Worm (Caenorhabditis elegans) whole organism, young adult: ENCODE results near the gene smap-1.

Source experiments
- B0019.2 ChIP-seq: fragments of 200-800 bp; sonication (Bioruptor generic); conservative IDR thresholded peaks from 2 replicates; pipeline ENCODE4 v1.3.6; 2022; ENCODE audit warnings: missing genetic modification reagents, missing genetic modification characterization, missing compliant biosample characterization
- B0035.1 ChIP-seq: sonication (generic microtip); optimal IDR thresholded peaks from 2 replicates; lab custom pipeline; 2016; ENCODE audit warnings: missing genetic modification characterization, mild to moderate bottlenecking, missing compliant biosample characterization, missing genotype, missing genetic modification reagents
- B0336.3 ChIP-seq: fragments of 200-800 bp; sonication (Bioruptor generic); IDR thresholded peaks from 2 replicates; pipeline ENCODE4 v1.3.6; 2022; ENCODE audit warnings: missing genetic modification characterization, missing compliant biosample characterization
- D2030.7 ChIP-seq: fragments of 200-800 bp; sonication (Bioruptor generic); IDR thresholded peaks from 2 replicates; pipeline ENCODE4 v1.3.6; 2022; ENCODE audit warnings: missing genetic modification reagents, missing genetic modification characterization, missing compliant biosample characterization
- F23B12.7 ChIP-seq: sonication (generic microtip); optimal IDR thresholded peaks from 2 replicates; lab custom pipeline; 2017; ENCODE audit warnings: missing genetic modification characterization, mild to moderate bottlenecking, missing compliant biosample characterization, antibody characterized with exemption, moderate library complexity; ENCODE audit not compliant: insufficient read depth
- F52B5.7 ChIP-seq: sonication (generic microtip); optimal IDR thresholded peaks from 2 replicates; lab custom pipeline; 2016; ENCODE audit warnings: mild to moderate bottlenecking, missing genetic modification characterization, missing compliant biosample characterization
- F55B11.4 ChIP-seq: sonication (generic microtip); optimal IDR thresholded peaks from 2 replicates; lab custom pipeline; 2016; ENCODE audit warnings: missing compliant biosample characterization, missing genetic modification characterization, borderline replicate concordance; ENCODE audit not compliant: insufficient read depth
- T07F8.4 ChIP-seq: sonication (generic microtip); optimal IDR thresholded peaks from 2 replicates; lab custom pipeline; 2016; ENCODE audit warnings: mild to moderate bottlenecking, missing genetic modification characterization, moderate library complexity, missing compliant biosample characterization
- T26A5.8 ChIP-seq: sonication (generic microtip); optimal IDR thresholded peaks from 2 replicates; lab custom pipeline; 2016; ENCODE audit warnings: missing genetic modification characterization, missing compliant biosample characterization
- Y56A3A.18 ChIP-seq: fragments of 200-800 bp; sonication (Bioruptor generic); IDR thresholded peaks from 2 replicates; pipeline ENCODE4 v1.3.6; 2022; ENCODE audit warnings: missing genetic modification reagents, missing genetic modification characterization, missing compliant biosample characterization
- Y67H2A.10 ChIP-seq: fragments of 200-800 bp; sonication (Bioruptor generic); conservative IDR thresholded peaks from 2 replicates; pipeline ENCODE4 v1.3.6; 2022; ENCODE audit warnings: missing genetic modification reagents, missing genetic modification characterization, missing compliant biosample characterization
- Y79H2A.3 ChIP-seq: fragments of 200-800 bp; sonication (Bioruptor generic); conservative IDR thresholded peaks from 2 replicates; pipeline ENCODE4 v1.3.6; 2022; ENCODE audit warnings: missing genetic modification reagents, missing genetic modification characterization, missing compliant biosample characterization
- aptf-2 ChIP-seq: fragments of 200-800 bp; sonication (Bioruptor generic); conservative IDR thresholded peaks from 2 replicates; pipeline ENCODE4 v1.3.6; 2022; ENCODE audit warnings: missing genetic modification reagents, missing genetic modification characterization, missing compliant biosample characterization
- atf-7 ChIP-seq: sonication (generic microtip); optimal IDR thresholded peaks from 2 replicates; lab custom pipeline; 2017; ENCODE audit warnings: mild to moderate bottlenecking, missing genetic modification characterization, missing compliant biosample characterization
- attf-5 ChIP-seq: fragments of 200-800 bp; sonication (Bioruptor generic); optimal IDR thresholded peaks from 2 replicates; lab custom pipeline; 2018; ENCODE audit warnings: mild to moderate bottlenecking, missing genetic modification characterization, missing compliant biosample characterization
- attf-6 ChIP-seq: fragments of 200-800 bp; sonication (Bioruptor generic); IDR thresholded peaks from 2 replicates; pipeline ENCODE4 v1.3.6; 2022; ENCODE audit warnings: missing genetic modification reagents, missing genetic modification characterization, missing compliant biosample characterization
- bed-2 ChIP-seq: fragments of 200-800 bp; sonication (Bioruptor generic); IDR thresholded peaks from 2 replicates; pipeline ENCODE4 v1.3.6; 2022; ENCODE audit warnings: missing genetic modification reagents, missing genetic modification characterization, missing compliant biosample characterization
- ccch-3 ChIP-seq: fragments of 200-800 bp; sonication (Bioruptor generic); optimal IDR thresholded peaks from 2 replicates; lab custom pipeline; 2018; ENCODE audit warnings: mild to moderate bottlenecking, missing genetic modification characterization, missing compliant biosample characterization
- cebp-1 ChIP-seq, 2 experiments: fragments of 200-800 bp in 1 of 2; sonication (Bioruptor generic) in 1 of 2; sonication (generic microtip) in 1 of 2; IDR thresholded peaks in 1 of 2; optimal IDR thresholded peaks in 1 of 2; 2 replicates each; pipeline versions ENCODE4 v1.3.6 to Lab custom; 2017 to 2022; ENCODE audit warnings: missing compliant biosample characterization in 2 of 2, missing genetic modification characterization in 2 of 2, mild to moderate bottlenecking in 1 of 2, missing genetic modification reagents in 1 of 2, moderate library complexity in 1 of 2
- ceh-100 ChIP-seq: fragments of 200-800 bp; sonication (Bioruptor generic); IDR thresholded peaks from 2 replicates; pipeline ENCODE4 v1.3.6; 2022; ENCODE audit warnings: missing genetic modification reagents, missing genetic modification characterization, missing compliant biosample characterization
- ceh-40 ChIP-seq: fragments of 200-800 bp; sonication (Bioruptor generic); IDR thresholded peaks from 2 replicates; pipeline ENCODE4 v1.3.6; 2022; ENCODE audit warnings: missing genetic modification characterization, missing compliant biosample characterization
- ceh-58 ChIP-seq: fragments of 200-800 bp; sonication (Bioruptor generic); IDR thresholded peaks from 2 replicates; pipeline ENCODE4 v1.3.6; 2022; ENCODE audit warnings: missing genetic modification characterization, missing compliant biosample characterization
- ceh-91 ChIP-seq: fragments of 200-800 bp; sonication (Bioruptor generic); IDR thresholded peaks from 2 replicates; pipeline ENCODE4 v1.3.6; 2022; ENCODE audit warnings: missing genetic modification reagents, missing genetic modification characterization, missing compliant biosample characterization
- chd-7 ChIP-seq: sonication (generic microtip); optimal IDR thresholded peaks from 2 replicates; lab custom pipeline; 2016; ENCODE audit warnings: mild to moderate bottlenecking, missing genetic modification characterization, moderate library complexity, missing compliant biosample characterization
- die-1 ChIP-seq: sonication (generic microtip); optimal IDR thresholded peaks from 2 replicates; lab custom pipeline; 2016; ENCODE audit warnings: missing genotype, mild to moderate bottlenecking, missing genetic modification characterization, missing compliant biosample characterization
- dpff-1 ChIP-seq: sonication (generic microtip); optimal IDR thresholded peaks from 2 replicates; lab custom pipeline; 2017; ENCODE audit warnings: mild to moderate bottlenecking, missing genetic modification characterization, missing compliant biosample characterization
- efl-1 ChIP-seq: fragments of 150-350 bp; optimal IDR thresholded peaks from 2 replicates; lab custom pipeline; 2014; ENCODE audit warnings: missing biosample characterization, missing genetic modification reagents, missing genetic modification characterization
- egrh-3 ChIP-seq: fragments of 200-800 bp; sonication (Bioruptor generic); IDR thresholded peaks from 2 replicates; pipeline ENCODE4 v1.3.6; 2022; ENCODE audit warnings: missing genetic modification reagents, missing genetic modification characterization, missing compliant biosample characterization
- ets-4 ChIP-seq: fragments of 200-800 bp; sonication (Bioruptor generic); optimal IDR thresholded peaks from 2 replicates; lab custom pipeline; 2018; ENCODE audit warnings: mild to moderate bottlenecking, missing genetic modification characterization, missing compliant biosample characterization
- him-1 ChIP-seq: sonication (generic microtip); optimal IDR thresholded peaks from 2 replicates; lab custom pipeline; 2016; ENCODE audit warnings: missing genotype, missing genetic modification reagents, missing genetic modification characterization, missing compliant biosample characterization
- lin-26 ChIP-seq: fragments of 200-800 bp; sonication (Bioruptor generic); IDR thresholded peaks from 2 replicates; pipeline ENCODE4 v1.3.6; 2022; ENCODE audit warnings: missing genetic modification reagents, missing genetic modification characterization, missing compliant biosample characterization
- lin-40 ChIP-seq: sonication (generic microtip); optimal IDR thresholded peaks from 2 replicates; lab custom pipeline; 2016; ENCODE audit warnings: missing genetic modification characterization, mild to moderate bottlenecking, missing compliant biosample characterization, missing genotype, missing genetic modification reagents
- lin-54 ChIP-seq: fragments of 200-800 bp; sonication (Bioruptor generic); optimal IDR thresholded peaks from 2 replicates; lab custom pipeline; 2018; ENCODE audit warnings: mild to moderate bottlenecking, missing genetic modification characterization, missing compliant biosample characterization
- lir-1 ChIP-seq: fragments of 200-800 bp; sonication (Bioruptor generic); conservative IDR thresholded peaks from 2 replicates; pipeline ENCODE4 v1.3.6; 2022; ENCODE audit warnings: missing genetic modification reagents, missing genetic modification characterization, missing compliant biosample characterization
- madf-10 ChIP-seq: sonication (generic microtip); optimal IDR thresholded peaks from 2 replicates; lab custom pipeline; 2016; ENCODE audit warnings: mild to moderate bottlenecking, missing genetic modification characterization, missing compliant biosample characterization
- madf-6 ChIP-seq: fragments of 200-800 bp; sonication (Bioruptor generic); IDR thresholded peaks from 2 replicates; pipeline ENCODE4 v1.3.6; 2022; ENCODE audit warnings: missing genetic modification reagents, missing genetic modification characterization, missing compliant biosample characterization
- mes-4 ChIP-seq: sonication (generic microtip); optimal IDR thresholded peaks from 2 replicates; lab custom pipeline; 2016; ENCODE audit warnings: missing genotype, missing genetic modification characterization, missing compliant biosample characterization
- mxl-1 ChIP-seq: sonication (generic microtip); optimal IDR thresholded peaks from 2 replicates; lab custom pipeline; 2016; ENCODE audit warnings: missing genetic modification characterization, missing compliant biosample characterization
- nfya-2 ChIP-seq: fragments of 200-800 bp; sonication (Bioruptor generic); IDR thresholded peaks from 2 replicates; pipeline ENCODE4 v1.3.6; 2022; ENCODE audit warnings: missing genetic modification reagents, missing genetic modification characterization, missing compliant biosample characterization
- nhr-120 ChIP-seq: fragments of 200-800 bp; sonication (Bioruptor generic); IDR thresholded peaks from 2 replicates; pipeline ENCODE4 v1.3.6; 2022; ENCODE audit warnings: missing genetic modification characterization, missing compliant biosample characterization
- pbrm-1 ChIP-seq: fragments of 200-800 bp; sonication (Bioruptor generic); IDR thresholded peaks from 2 replicates; pipeline ENCODE4 v1.3.6; 2022; ENCODE audit warnings: missing genetic modification reagents, missing genetic modification characterization, missing compliant biosample characterization
- snpc-3.4 ChIP-seq: sonication (generic microtip); optimal IDR thresholded peaks from 2 replicates; lab custom pipeline; 2017; ENCODE audit warnings: missing genetic modification characterization, mild to moderate bottlenecking, missing compliant biosample characterization, antibody characterized with exemption, moderate library complexity, missing genotype, missing genetic modification reagents
- tbp1 ChIP-seq: fragments of 200-800 bp; sonication (Bioruptor generic); optimal IDR thresholded peaks from 2 replicates; lab custom pipeline; 2018; ENCODE audit warnings: mild to moderate bottlenecking, missing genetic modification characterization, missing compliant biosample characterization
- unc-130 ChIP-seq: sonication (generic microtip); optimal IDR thresholded peaks from 2 replicates; lab custom pipeline; 2016; ENCODE audit warnings: missing genetic modification reagents, missing genetic modification characterization, missing compliant biosample characterization
- ztf-18 ChIP-seq: sonication (generic microtip); optimal IDR thresholded peaks from 2 replicates; lab custom pipeline; 2016; ENCODE audit warnings: missing genotype, mild to moderate bottlenecking, missing genetic modification characterization, missing compliant biosample characterization
- ztf-26 ChIP-seq: sonication (generic microtip); optimal IDR thresholded peaks from 2 replicates; lab custom pipeline; 2017; ENCODE audit warnings: missing genetic modification characterization, missing compliant biosample characterization
- ztf-6 ChIP-seq: fragments of 200-800 bp; sonication (Bioruptor generic); IDR thresholded peaks from 2 replicates; pipeline ENCODE4 v1.3.6; 2022; ENCODE audit warnings: missing genetic modification reagents, missing genetic modification characterization, missing compliant biosample characterization

The smap-1 gene

DNA sequence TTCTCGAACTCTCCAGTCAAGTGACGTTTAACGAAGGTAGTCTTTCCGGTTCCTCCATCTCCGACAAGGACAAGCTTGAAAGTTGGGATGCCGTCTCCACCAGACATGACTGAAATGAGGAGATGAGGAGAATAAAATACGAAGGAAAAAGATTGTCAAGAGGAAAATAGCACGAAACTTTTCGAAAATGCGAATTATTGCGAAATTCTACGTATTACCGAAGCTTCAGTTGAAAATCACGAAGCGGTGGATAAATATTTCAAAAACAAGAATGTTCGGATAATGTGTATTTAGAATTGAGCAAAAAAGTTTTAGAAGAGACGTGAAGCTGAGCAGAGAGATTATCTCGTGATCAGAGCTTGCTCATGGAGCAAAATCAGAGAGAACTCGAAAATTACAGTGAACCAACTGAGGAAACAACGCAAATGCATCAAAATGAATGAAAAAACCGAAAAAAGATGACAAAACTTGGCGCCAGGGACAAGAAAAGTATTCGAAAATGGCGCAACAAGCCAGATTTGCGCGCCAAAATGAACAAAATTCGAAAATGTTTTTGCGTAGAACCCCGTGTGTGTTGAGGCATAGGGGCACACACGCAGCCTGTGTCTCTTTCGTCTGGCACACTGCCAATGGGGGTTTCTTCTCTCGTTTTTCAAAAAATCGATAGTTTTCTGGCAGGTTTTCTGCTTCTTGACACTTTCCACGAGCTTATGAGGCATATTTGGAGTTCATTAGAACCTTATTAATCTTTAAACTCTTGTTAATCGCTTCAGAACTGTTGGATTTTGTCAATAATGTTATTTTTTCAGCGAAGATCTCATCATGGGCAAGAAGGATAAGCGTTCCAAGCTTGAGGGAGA, 8.3 kb upstream of the smap-1 start, which contains the start of the genes ran-1 and dkc-1:
Gene ran-1 (minus strand): TSS at position 109 of the 860 bp plus-strand sequence.
Gene dkc-1 (plus strand): TSS at position 810 of the 860 bp plus-strand sequence.
- TF ChIP-seq ceh-91 (GFP tag; lab: Robert Waterston, UW) (peak; percentile 95), him-1 (tag; lab: Kevin White, UChicago) (no peak), B0035.1 (tag; lab: Kevin White, UChicago) (no peak), ceh-40 (GFP tag; lab: Robert Waterston, UW) (no peak), dpff-1 (no peak), F23B12.7 (peak; percentile 58), nfya-2 (GFP tag; lab: Robert Waterston, UW) (no peak), efl-1 (GFP tag; lab: Kevin White, UChicago) (peak; percentile 98), egrh-3 (GFP tag; lab: Robert Waterston, UW) (peak; percentile 53), Y79H2A.3 (0 out of 2 replicates have a peak, but pooled peaks have one; percentile 7), nhr-120 (GFP tag; lab: Robert Waterston, UW) (no peak), die-1 (tag; lab: Kevin White, UChicago) (no peak), lin-54 (GFP tag; lab: Kevin White, UChicago) (peak; percentile 93), chd-7 (tag; lab: Kevin White, UChicago) (no peak), ztf-18 (tag; lab: Kevin White, UChicago) (peak; percentile 68), tbp1 (GFP tag; lab: Kevin White, UChicago) (peak; percentile 65), snpc-3.4 (peak; percentile 91), B0019.2 (GFP tag; lab: Robert Waterston, UW) (peak; percentile 86), mxl-1 (tag; lab: Kevin White, UChicago) (no peak), D2030.7 (GFP tag; lab: Robert Waterston, UW) (peak; percentile 95), ceh-58 (GFP tag; lab: Robert Waterston, UW) (no peak), bed-2 (GFP tag; lab: Robert Waterston, UW) (no peak), Y67H2A.10 (peak; percentile 46; the same call in 1 of the 2 replicates), ets-4 (GFP tag; lab: Kevin White, UChicago) (no peak), madf-6 (GFP tag; lab: Robert Waterston, UW) (peak; percentile 98), F55B11.4 (tag; lab: Kevin White, UChicago) (no peak), ztf-6 (no peak), pbrm-1 (GFP tag; lab: Robert Waterston, UW) (peak; percentile 80), T26A5.8 (no peak), T07F8.4 (no peak), Y56A3A.18 (GFP tag; lab: Robert Waterston, UW) (no peak), ccch-3 (no peak), ztf-26 (peak; percentile 38), attf-5 (peak; percentile 90), mes-4 (tag; lab: Kevin White, UChicago) (no peak), atf-7 (no peak), lin-40 (peak; percentile 51), ceh-100 (peak; percentile 53), unc-130 (GFP tag; lab: Kevin White, UChicago) (peak; percentile 81), aptf-2 (0 out of 2 replicates have a peak, but pooled peaks have one; percentile 60), attf-6 (GFP tag; lab: Robert Waterston, UW) (no peak), F52B5.7 (no peak), cebp-1 (GFP tag; IDR thresholded peaks at IDR 0.05; lab: Robert Waterston, UW) (peak; percentile 58; the same call in 1 of the 2 replicates), cebp-1 (tag; optimal IDR thresholded peaks at IDR 0.05; lab: Kevin White, UChicago) (peak; percentile 90), lir-1 (GFP tag; lab: Robert Waterston, UW) (0 out of 2 replicates have a peak, but pooled peaks have one; percentile 29), lin-26 (GFP tag; lab: Robert Waterston, UW) (no peak), madf-10 (no peak), B0336.3 (GFP tag; lab: Robert Waterston, UW) (peak; percentile 90)
